Worm (Caenorhabditis elegans): Measurements from ENCODE around the gene Y43F8B.3.

- TF ChIP-seq tab-1 (GFP tag; IDR thresholded peaks at IDR 0.05) (no peak), cog-1 (tag; optimal IDR thresholded peaks at IDR 0.05) (no peak), flt-1 (GFP tag; IDR thresholded peaks at IDR 0.05) (no peak), T22C8.4 (GFP tag; IDR thresholded peaks at IDR 0.05) (no peak), ref-1 (GFP tag; conservative IDR thresholded peaks at IDR 0.05) (no peak), ztf-23 (GFP tag; IDR thresholded peaks at IDR 0.05) (no peak), klf-2 (GFP tag; conservative IDR thresholded peaks at IDR 0.05) (no peak), ztf-29 (GFP tag; IDR thresholded peaks at IDR 0.05) (no peak)
These were observed 23.3 kb downstream of the Y43F8B.3 start for ce11 chrV:19526197-19526596.
